Worm (Caenorhabditis elegans) whole organism, L3 larva: ENCODE measurements around the gene F42E8.1.

Experiments used
- aly-2 ChIP-seq: fragments of 150-350 bp; optimal IDR thresholded peaks from 2 replicates; lab custom pipeline; 2014; ENCODE audit warnings: missing biosample characterization, missing genetic modification characterization
- ceh-82 ChIP-seq: fragments of 150-350 bp; optimal IDR thresholded peaks from 2 replicates; lab custom pipeline; 2014; ENCODE audit warnings: missing biosample characterization, missing genetic modification characterization
- ceh-9 ChIP-seq: sonication (generic microtip); optimal IDR thresholded peaks from 2 replicates; lab custom pipeline; 2018; ENCODE audit warnings: missing biosample characterization, missing genetic modification characterization
- elt-1 ChIP-seq: fragments of 150-350 bp; optimal IDR thresholded peaks from 2 replicates; lab custom pipeline; 2014; ENCODE audit warnings: missing biosample characterization, missing genetic modification characterization
- elt-3 ChIP-seq, 3 experiments: fragments of 150-350 bp in 1 of 3; sonication (generic microtip) in 2 of 3; optimal IDR thresholded peaks; 2 replicates in 2 of 3; 4 replicates in 1 of 3; lab custom pipeline; 2014 to 2017; ENCODE audit warnings: missing biosample characterization in 3 of 3, missing genetic modification characterization in 3 of 3
- fos-1 ChIP-seq: fragments of 150-350 bp; optimal IDR thresholded peaks from 2 replicates; lab custom pipeline; 2014; ENCODE audit warnings: missing biosample characterization, missing genetic modification characterization
- hmg-11 ChIP-seq: sonication (generic microtip); optimal IDR thresholded peaks from 2 replicates; lab custom pipeline; 2016; ENCODE audit warnings: missing genetic modification characterization, missing compliant biosample characterization
- jun-1 ChIP-seq: fragments of 150-350 bp; optimal IDR thresholded peaks from 2 replicates; lab custom pipeline; 2014; ENCODE audit warnings: missing biosample characterization, missing genetic modification reagents, missing genetic modification characterization
- mdl-1 ChIP-seq: fragments of 150-350 bp; optimal IDR thresholded peaks from 2 replicates; lab custom pipeline; 2014; ENCODE audit warnings: missing biosample characterization, missing genetic modification characterization
- nhr-43 ChIP-seq: sonication (generic microtip); optimal IDR thresholded peaks from 2 replicates; lab custom pipeline; 2016; ENCODE audit warnings: mild to moderate bottlenecking, missing genetic modification characterization, missing compliant biosample characterization; ENCODE audit not compliant: poor library complexity, severe bottlenecking
- snpc-4 ChIP-seq: fragments of 150-350 bp; optimal IDR thresholded peaks from 2 replicates; lab custom pipeline; 2014; ENCODE audit warnings: missing biosample characterization, missing genetic modification characterization
- unc-62 ChIP-seq: fragments of 150-350 bp; sonication (generic microtip); optimal IDR thresholded peaks from 4 replicates; lab custom pipeline; 2014; ENCODE audit warnings: missing biosample characterization, missing genetic modification reagents, missing genetic modification characterization

ce11 chrV:13036466-13036865 is 25.5 kb upstream of the F42E8.1 start, which contains the start of gene W07G4.2:
- no peak for TF ChIP-seq mdl-1 (tag; lab: Kevin White, UChicago)
- TF ChIP-seq nhr-43 (tag; lab: Kevin White, UChicago): no peak
- no peak for TF ChIP-seq jun-1
- no peak for TF ChIP-seq elt-1 (tag; lab: Kevin White, UChicago)
- no peak for TF ChIP-seq elt-3 (tag; optimal IDR thresholded peaks at IDR 0.05; lab: Kevin White, UChicago)
- no peak for TF ChIP-seq snpc-4 (tag; lab: Kevin White, UChicago)
- no peak for TF ChIP-seq aly-2
- TF ChIP-seq ceh-82 (tag; lab: Kevin White, UChicago): no peak
- no peak for TF ChIP-seq fos-1
- no peak for TF ChIP-seq unc-62
- TF ChIP-seq hmg-11: no peak
- TF ChIP-seq ceh-9 (tag; lab: Kevin White, UChicago): no peak
